Worm (Caenorhabditis elegans) whole organism, L3 larva: Measurements from ENCODE around the gene Y75B8A.28.

ENCODE experiments used
- R02D3.7 ChIP-seq: fragments of 150-350 bp; optimal IDR thresholded peaks from 2 replicates; lab custom pipeline; 2014; ENCODE audit warnings: missing biosample characterization, missing genetic modification characterization
- ZK546.5 ChIP-seq: sonication (generic microtip); optimal IDR thresholded peaks from 2 replicates; lab custom pipeline; 2017; ENCODE audit warnings: missing biosample characterization, missing genetic modification characterization
- aly-2 ChIP-seq: fragments of 150-350 bp; optimal IDR thresholded peaks from 2 replicates; lab custom pipeline; 2014; ENCODE audit warnings: missing biosample characterization, missing genetic modification characterization
- ama-1 ChIP-seq: fragments of 150-350 bp; optimal IDR thresholded peaks from 2 replicates; lab custom pipeline; 2018
- ceh-16 ChIP-seq: sonication (generic microtip); optimal IDR thresholded peaks from 2 replicates; lab custom pipeline; 2017; ENCODE audit warnings: missing biosample characterization, missing genetic modification characterization
- ceh-28 ChIP-seq: fragments of 150-350 bp; optimal IDR thresholded peaks from 2 replicates; lab custom pipeline; 2014; ENCODE audit warnings: missing biosample characterization, missing genetic modification reagents, missing genetic modification characterization
- ceh-82 ChIP-seq: fragments of 150-350 bp; optimal IDR thresholded peaks from 2 replicates; lab custom pipeline; 2014; ENCODE audit warnings: missing biosample characterization, missing genetic modification characterization
- ceh-9 ChIP-seq: sonication (generic microtip); optimal IDR thresholded peaks from 2 replicates; lab custom pipeline; 2018; ENCODE audit warnings: missing biosample characterization, missing genetic modification characterization
- daf-12 ChIP-seq: fragments of 150-350 bp; optimal IDR thresholded peaks from 2 replicates; lab custom pipeline; 2014; ENCODE audit warnings: missing biosample characterization, missing genetic modification reagents, missing genetic modification characterization
- egl-27 ChIP-seq: sonication (generic microtip); optimal IDR thresholded peaks from 4 replicates; lab custom pipeline; 2017; ENCODE audit warnings: missing biosample characterization, missing genetic modification reagents, missing genetic modification characterization
- egl-5 ChIP-seq: fragments of 150-350 bp; optimal IDR thresholded peaks from 2 replicates; lab custom pipeline; 2017; ENCODE audit warnings: missing biosample characterization, missing genetic modification reagents, missing genetic modification characterization, inconsistent platforms
- elt-1 ChIP-seq: fragments of 150-350 bp; optimal IDR thresholded peaks from 2 replicates; lab custom pipeline; 2014; ENCODE audit warnings: missing biosample characterization, missing genetic modification characterization
- elt-2 ChIP-seq: sonication (generic microtip); optimal IDR thresholded peaks from 2 replicates; lab custom pipeline; 2016; ENCODE audit warnings: missing genetic modification reagents, mild to moderate bottlenecking, missing genetic modification characterization, missing compliant biosample characterization
- eor-1 ChIP-seq, 2 experiments: fragments of 150-350 bp; optimal IDR thresholded peaks; 2 replicates each; lab custom pipeline; 2014 to 2018; ENCODE audit warnings: missing biosample characterization in 2 of 2, missing genetic modification characterization in 2 of 2
- fkh-10 ChIP-seq: sonication (generic microtip); optimal IDR thresholded peaks from 2 replicates; lab custom pipeline; 2017; ENCODE audit warnings: missing biosample characterization, missing genetic modification reagents, missing genetic modification characterization
- fkh-2 ChIP-seq: fragments of 150-350 bp; optimal IDR thresholded peaks from 2 replicates; lab custom pipeline; 2014; ENCODE audit warnings: missing biosample characterization, missing genetic modification reagents, missing genetic modification characterization
- fos-1 ChIP-seq: fragments of 150-350 bp; optimal IDR thresholded peaks from 2 replicates; lab custom pipeline; 2014; ENCODE audit warnings: missing biosample characterization, missing genetic modification characterization
- hmg-11 ChIP-seq: sonication (generic microtip); optimal IDR thresholded peaks from 2 replicates; lab custom pipeline; 2016; ENCODE audit warnings: missing genetic modification characterization, missing compliant biosample characterization
- jun-1 ChIP-seq: fragments of 150-350 bp; optimal IDR thresholded peaks from 2 replicates; lab custom pipeline; 2014; ENCODE audit warnings: missing biosample characterization, missing genetic modification reagents, missing genetic modification characterization
- lin-15B ChIP-seq: fragments of 150-350 bp; optimal IDR thresholded peaks from 2 replicates; lab custom pipeline; 2014; ENCODE audit warnings: missing biosample characterization, missing genetic modification characterization
- lin-39 ChIP-seq: fragments of 150-350 bp; optimal IDR thresholded peaks from 2 replicates; lab custom pipeline; 2018; ENCODE audit warnings: missing biosample characterization, missing genetic modification reagents, missing genetic modification characterization
- lsy-12 ChIP-seq: sonication (generic microtip); optimal IDR thresholded peaks from 2 replicates; lab custom pipeline; 2016; ENCODE audit warnings: mild to moderate bottlenecking, missing genetic modification characterization, missing compliant biosample characterization
- mdl-1 ChIP-seq: fragments of 150-350 bp; optimal IDR thresholded peaks from 2 replicates; lab custom pipeline; 2014; ENCODE audit warnings: missing biosample characterization, missing genetic modification characterization
- mml-1 ChIP-seq: fragments of 150-350 bp; sonication (generic microtip); optimal IDR thresholded peaks from 3 replicates; lab custom pipeline; 2014; ENCODE audit warnings: missing biosample characterization, missing genetic modification characterization
- nfya-1 ChIP-seq: sonication (generic microtip); optimal IDR thresholded peaks from 2 replicates; lab custom pipeline; 2017; ENCODE audit warnings: missing genetic modification characterization, mild to moderate bottlenecking, missing compliant biosample characterization, antibody characterized with exemption, moderate library complexity; ENCODE audit not compliant: insufficient read depth
- nhr-11 ChIP-seq: fragments of 150-350 bp; optimal IDR thresholded peaks from 2 replicates; lab custom pipeline; 2014; ENCODE audit warnings: missing biosample characterization, missing genetic modification characterization
- nhr-12 ChIP-seq: fragments of 150-350 bp; optimal IDR thresholded peaks from 2 replicates; lab custom pipeline; 2014; ENCODE audit warnings: missing biosample characterization, missing genetic modification characterization
- nhr-23 ChIP-seq: fragments of 150-350 bp; optimal IDR thresholded peaks from 2 replicates; lab custom pipeline; 2014; ENCODE audit warnings: missing biosample characterization, missing genetic modification reagents, missing genetic modification characterization
- nhr-237 ChIP-seq: fragments of 150-350 bp; optimal IDR thresholded peaks from 2 replicates; lab custom pipeline; 2014; ENCODE audit warnings: missing biosample characterization, missing genetic modification characterization
- nhr-25 ChIP-seq: sonication (generic microtip); optimal IDR thresholded peaks from 2 replicates; lab custom pipeline; 2017; ENCODE audit warnings: missing biosample characterization, missing genetic modification characterization
- nhr-28 ChIP-seq: fragments of 150-350 bp; optimal IDR thresholded peaks from 2 replicates; lab custom pipeline; 2014; ENCODE audit warnings: missing biosample characterization, missing genetic modification characterization
- nhr-43 ChIP-seq: sonication (generic microtip); optimal IDR thresholded peaks from 2 replicates; lab custom pipeline; 2016; ENCODE audit warnings: mild to moderate bottlenecking, missing genetic modification characterization, missing compliant biosample characterization; ENCODE audit not compliant: poor library complexity, severe bottlenecking
- nhr-67 ChIP-seq: fragments of 150-350 bp; optimal IDR thresholded peaks from 2 replicates; lab custom pipeline; 2014; ENCODE audit warnings: missing biosample characterization, missing genetic modification characterization
- nhr-76 ChIP-seq: fragments of 150-350 bp; sonication (generic microtip); optimal IDR thresholded peaks from 5 replicates; lab custom pipeline; 2014; ENCODE audit warnings: missing biosample characterization, missing genetic modification characterization
- pha-4 ChIP-seq: fragments of 150-350 bp; optimal IDR thresholded peaks from 2 replicates; lab custom pipeline; 2014; ENCODE audit warnings: missing biosample characterization, missing genetic modification reagents, missing genetic modification characterization
- pqm-1 ChIP-seq: fragments of 150-350 bp; optimal IDR thresholded peaks from 2 replicates; lab custom pipeline; 2017; ENCODE audit warnings: missing biosample characterization, missing genetic modification characterization, inconsistent platforms
- sea-2 ChIP-seq: fragments of 150-350 bp; sonication (generic microtip); optimal IDR thresholded peaks from 4 replicates; lab custom pipeline; 2014; ENCODE audit warnings: missing biosample characterization, missing genetic modification reagents, missing genetic modification characterization
- skn-1 ChIP-seq: fragments of 150-350 bp; optimal IDR thresholded peaks from 2 replicates; lab custom pipeline; 2014; ENCODE audit warnings: missing biosample characterization, missing genetic modification characterization
- snpc-4 ChIP-seq: fragments of 150-350 bp; optimal IDR thresholded peaks from 2 replicates; lab custom pipeline; 2014; ENCODE audit warnings: missing biosample characterization, missing genetic modification characterization
- tbx-2 ChIP-seq: sonication (generic microtip); optimal IDR thresholded peaks from 2 replicates; lab custom pipeline; 2016; ENCODE audit warnings: mild to moderate bottlenecking, missing genetic modification characterization, missing compliant biosample characterization
- unc-39 ChIP-seq: sonication (generic microtip); optimal IDR thresholded peaks from 4 replicates; lab custom pipeline; 2017; ENCODE audit warnings: missing biosample characterization, missing genetic modification characterization
- unc-62 ChIP-seq: fragments of 150-350 bp; sonication (generic microtip); optimal IDR thresholded peaks from 4 replicates; lab custom pipeline; 2014; ENCODE audit warnings: missing biosample characterization, missing genetic modification reagents, missing genetic modification characterization
- zag-1 ChIP-seq: fragments of 150-350 bp; optimal IDR thresholded peaks from 2 replicates; lab custom pipeline; 2014; ENCODE audit warnings: missing biosample characterization, missing genetic modification characterization
- ztf-11 ChIP-seq: fragments of 150-350 bp; optimal IDR thresholded peaks from 2 replicates; lab custom pipeline; 2014; ENCODE audit warnings: missing biosample characterization, missing genetic modification characterization

Y75B8A.28 gene

ce11 chrIII:12335400-12335994, 16.6 kb downstream of the Y75B8A.28 start:
- TF ChIP-seq nhr-25 (tag; lab: Kevin White, UChicago) (peak; percentile 92), egl-5 (tag; lab: Kevin White, UChicago) (peak; percentile 12), nhr-43 (tag; lab: Kevin White, UChicago) (peak; percentile 45), sea-2 (GFP tag; lab: Kevin White, UChicago) (no peak), nhr-237 (tag; lab: Kevin White, UChicago) (no peak), skn-1 (no peak), ceh-9 (tag; lab: Kevin White, UChicago) (no peak), ceh-28 (tag; lab: Kevin White, UChicago) (peak; percentile 43), nhr-23 (tag; lab: Kevin White, UChicago) (peak; percentile 47), ztf-11 (no peak), jun-1 (tag; lab: Kevin White, UChicago) (peak; percentile 85), unc-62 (GFP tag; lab: Kevin White, UChicago) (no peak), hmg-11 (tag; lab: Kevin White, UChicago) (peak; percentile 84), pqm-1 (peak; percentile 57), lin-15B (peak; percentile 64), snpc-4 (peak; percentile 38), fkh-10 (GFP tag; lab: Kevin White, UChicago) (no peak), elt-1 (tag; lab: Kevin White, UChicago) (peak; percentile 59), tbx-2 (tag; lab: Kevin White, UChicago) (no peak), mdl-1 (tag; lab: Kevin White, UChicago) (no peak), nhr-12 (no peak), pha-4 (peak; percentile 93), nhr-76 (tag; lab: Kevin White, UChicago) (no peak), R02D3.7 (tag; lab: Kevin White, UChicago) (peak; percentile 5), nhr-11 (tag; lab: Kevin White, UChicago) (no peak), nfya-1 (tag; lab: Kevin White, UChicago) (peak; percentile 89), lsy-12 (tag; lab: Kevin White, UChicago) (no peak), elt-2 (tag; lab: Kevin White, UChicago) (peak; percentile 72), ceh-16 (no peak)
- TF ChIP-seq, all 47 proteins: peak for 15

- TF ChIP-seq R02D3.7 (tag; lab: Kevin White, UChicago) (no peak), nfya-1 (tag; lab: Kevin White, UChicago) (peak; percentile 100), lin-39 (tag; lab: Kevin White, UChicago) (no peak)
Observed at ce11 chrIII:12344940-12345339, 26.1 kb downstream of the Y75B8A.28 start.

- TF ChIP-seq nfya-1 (tag; lab: Kevin White, UChicago) = peak; percentile 87
- no peak for TF ChIP-seq nhr-11 (tag; lab: Kevin White, UChicago)
- TF ChIP-seq, all 47 proteins: peak for 1
Observed at ce11 chrIII:12349027-12349426, 30.1 kb downstream of the Y75B8A.28 start.

ce11 chrIII:12351301-12351700, 32.4 kb downstream of the Y75B8A.28 start, which contains the start of the genes pph-4.1 and Y75B8A.31:
TSS of gene pph-4.1 (minus strand) at chrIII:12351336.
TSS of gene Y75B8A.31 (plus strand) at chrIII:12351642.
- no peak for TF ChIP-seq ceh-16
- TF ChIP-seq unc-39 (tag; lab: Kevin White, UChicago) = no peak
- TF ChIP-seq sea-2 (GFP tag; lab: Kevin White, UChicago) = no peak
- no peak for TF ChIP-seq ceh-9 (tag; lab: Kevin White, UChicago)
- TF ChIP-seq nhr-43 (tag; lab: Kevin White, UChicago) = peak; percentile 91
- TF ChIP-seq lsy-12 (tag; lab: Kevin White, UChicago) = peak; percentile 14
- TF ChIP-seq nhr-12 = no peak
- no peak for TF ChIP-seq eor-1 (tag; optimal IDR thresholded peaks at IDR 0.05; lab: Kevin White, UChicago)
- TF ChIP-seq snpc-4 = peak; percentile 89
- TF ChIP-seq nhr-28 = no peak
- peak; percentile 58 for TF ChIP-seq R02D3.7 (tag; lab: Kevin White, UChicago)
- TF ChIP-seq daf-12 (tag; lab: Kevin White, UChicago) = no peak
- peak; percentile 54 for TF ChIP-seq elt-2 (tag; lab: Kevin White, UChicago)
- no peak for TF ChIP-seq zag-1 (tag; lab: Kevin White, UChicago)
- TF ChIP-seq fos-1 (tag; lab: Kevin White, UChicago) = no peak
- TF ChIP-seq egl-27 (tag; lab: Kevin White, UChicago) = no peak
- TF ChIP-seq nhr-11 (tag; lab: Kevin White, UChicago) = no peak
- TF ChIP-seq ztf-11 = no peak
- peak; percentile 13 for TF ChIP-seq lin-39 (tag; lab: Kevin White, UChicago)
- TF ChIP-seq ama-1 (lab: Kevin White, UChicago) = no peak
- peak; percentile 53 for TF ChIP-seq nhr-25 (tag; lab: Kevin White, UChicago)
- no peak for TF ChIP-seq ceh-82 (tag; lab: Kevin White, UChicago)
- peak; percentile 43 for TF ChIP-seq skn-1
- no peak for TF ChIP-seq egl-5 (tag; lab: Kevin White, UChicago)
- TF ChIP-seq pha-4 = peak; percentile 94
- no peak for TF ChIP-seq fkh-2
- TF ChIP-seq jun-1 (tag; lab: Kevin White, UChicago) = peak; percentile 33
- no peak for TF ChIP-seq nhr-67 (tag; lab: Kevin White, UChicago)
- TF ChIP-seq nhr-76 (tag; lab: Kevin White, UChicago) = no peak
- no peak for TF ChIP-seq mml-1 (tag; lab: Kevin White, UChicago)
- TF ChIP-seq ZK546.5 (tag; lab: Kevin White, UChicago) = no peak
- TF ChIP-seq aly-2 (tag; lab: Kevin White, UChicago) = no peak
- no peak for TF ChIP-seq nhr-237 (tag; lab: Kevin White, UChicago)
- TF ChIP-seq lin-15B = peak; percentile 98
